Fruit fly (Drosophila melanogaster) whole organism, embryonic: ENCODE measurements around the gene tra.

Experiments used
- Awh ChIP-seq: fragments of 200-800 bp; sonication (Bioruptor generic); IDR thresholded peaks from 2 replicates; pipeline ENCODE4, ENCODE4 v1.3.6; 2022; ENCODE audit warnings: missing biosample characterization, missing genetic modification characterization
- B-H2 ChIP-seq: fragments of 200-800 bp; sonication (Bioruptor generic); optimal IDR thresholded peaks from 2 replicates; lab custom pipeline; 2018; ENCODE audit warnings: missing biosample characterization, mild to moderate bottlenecking, missing genetic modification characterization
- Bdp1 ChIP-seq: fragments of 200-800 bp; sonication (Bioruptor generic); optimal IDR thresholded peaks from 3 replicates; lab custom pipeline; 2016; ENCODE audit warnings: missing biosample characterization, missing genetic modification characterization
- CG12391 ChIP-seq: fragments of 200-800 bp; sonication (Bioruptor generic); optimal IDR thresholded peaks from 3 replicates; lab custom pipeline; 2018; ENCODE audit warnings: missing biosample characterization, mild to moderate bottlenecking, missing genetic modification characterization, moderate library complexity
- CG13123 ChIP-seq: fragments of 200-800 bp; sonication (Bioruptor generic); optimal IDR thresholded peaks from 2 replicates; lab custom pipeline; 2016; ENCODE audit warnings: missing biosample characterization, missing genetic modification characterization
- CG13296 ChIP-seq: fragments of 200-800 bp; sonication (Bioruptor generic); optimal IDR thresholded peaks from 3 replicates; lab custom pipeline; 2018; ENCODE audit warnings: missing biosample characterization, mild to moderate bottlenecking, missing genetic modification characterization
- CG14667 ChIP-seq: fragments of 200-800 bp; sonication (Bioruptor generic); IDR thresholded peaks from 2 replicates; pipeline ENCODE4 v1.3.6; 2022; ENCODE audit warnings: missing biosample characterization, missing genetic modification characterization
- CG1603 ChIP-seq: fragments of 200-800 bp; sonication (Bioruptor generic); optimal IDR thresholded peaks from 2 replicates; lab custom pipeline; 2019; ENCODE audit warnings: missing biosample characterization, mild to moderate bottlenecking, missing genetic modification characterization, moderate library complexity
- CG16779 ChIP-seq: fragments of 200-800 bp; sonication (Bioruptor generic); IDR thresholded peaks from 2 replicates; pipeline ENCODE4 v1.3.6; 2022; ENCODE audit warnings: missing biosample characterization, missing genetic modification characterization
- CG17328 ChIP-seq: fragments of 200-800 bp; sonication (Bioruptor generic); IDR thresholded peaks from 2 replicates; pipeline ENCODE4 v1.3.6; 2022; ENCODE audit warnings: missing biosample characterization, missing genetic modification characterization
- CG18619 ChIP-seq: fragments of 200-800 bp; sonication (Bioruptor generic); optimal IDR thresholded peaks from 3 replicates; lab custom pipeline; 2017; ENCODE audit warnings: missing biosample characterization, mild to moderate bottlenecking, missing genetic modification characterization
- CG2129 ChIP-seq: fragments of 200-800 bp; sonication (Bioruptor generic); IDR thresholded peaks from 2 replicates; pipeline ENCODE4 v1.3.6; 2022; ENCODE audit warnings: missing biosample characterization, missing genetic modification characterization; ENCODE audit not compliant: partially characterized antibody
- CG31365 ChIP-seq: fragments of 200-800 bp; sonication (Bioruptor generic); optimal IDR thresholded peaks from 2 replicates; lab custom pipeline; 2018; ENCODE audit warnings: missing biosample characterization, mild to moderate bottlenecking, missing genetic modification characterization
- CG3281 ChIP-seq: fragments of 200-800 bp; sonication (Bioruptor generic); optimal IDR thresholded peaks from 3 replicates; lab custom pipeline; 2017; ENCODE audit warnings: missing biosample characterization, mild to moderate bottlenecking, missing genetic modification characterization
- CG6254 ChIP-seq: fragments of 200-800 bp; sonication (Bioruptor generic); optimal IDR thresholded peaks from 3 replicates; lab custom pipeline; 2017; ENCODE audit warnings: mild to moderate bottlenecking, missing biosample characterization, missing genetic modification reagents, missing genetic modification characterization
- CG8290 ChIP-seq, 3 experiments: fragments of 200-800 bp; sonication (Bioruptor generic); optimal IDR thresholded peaks; 2 replicates each; lab custom pipeline; 2016 to 2019; ENCODE audit warnings: missing biosample characterization in 3 of 3, missing genetic modification characterization in 3 of 3, mild to moderate bottlenecking in 2 of 3, moderate library complexity in 1 of 3
- CG8944 ChIP-seq: fragments of 200-800 bp; sonication (Bioruptor generic); optimal IDR thresholded peaks from 3 replicates; lab custom pipeline; 2016; ENCODE audit warnings: missing biosample characterization, missing genetic modification characterization
- CG9727 ChIP-seq: fragments of 200-800 bp; sonication (Bioruptor generic); optimal IDR thresholded peaks from 3 replicates; lab custom pipeline; 2017; ENCODE audit warnings: missing biosample characterization, mild to moderate bottlenecking, missing genetic modification characterization
- Camta ChIP-seq: fragments of 200-800 bp; sonication (Bioruptor generic); optimal IDR thresholded peaks from 2 replicates; lab custom pipeline; 2016; ENCODE audit warnings: missing biosample characterization, missing genetic modification characterization
- Dad ChIP-seq: fragments of 200-800 bp; sonication (Bioruptor generic); optimal IDR thresholded peaks from 3 replicates; lab custom pipeline; 2016; ENCODE audit warnings: missing biosample characterization, missing genetic modification characterization
- Dll ChIP-seq: fragments of 200-800 bp; sonication (Bioruptor generic); IDR thresholded peaks from 4 replicates; pipeline ENCODE4 v1.3.6; 2022; ENCODE audit warnings: missing biosample characterization, missing genetic modification characterization; ENCODE audit not compliant: partially characterized antibody
- Dref ChIP-seq: fragments of 200-800 bp; sonication (Bioruptor generic); IDR thresholded peaks from 2 replicates; pipeline ENCODE4 v1.3.6; 2022; ENCODE audit warnings: missing biosample characterization, missing genetic modification characterization
- E2f1 ChIP-seq: fragments of 200-800 bp; sonication (Bioruptor generic); IDR thresholded peaks from 2 replicates; pipeline ENCODE4 v1.3.6; 2022; ENCODE audit warnings: missing biosample characterization, missing genetic modification characterization
- Fer3 ChIP-seq: fragments of 200-800 bp; sonication (Bioruptor generic); optimal IDR thresholded peaks from 2 replicates; lab custom pipeline; 2018; ENCODE audit warnings: missing biosample characterization, mild to moderate bottlenecking, missing genetic modification characterization, moderate library complexity
- HmgD ChIP-seq: fragments of 200-800 bp; sonication (Bioruptor generic); optimal IDR thresholded peaks from 3 replicates; lab custom pipeline; 2016; ENCODE audit warnings: missing biosample characterization, missing genetic modification characterization
- Hr3 ChIP-seq: fragments of 200-800 bp; sonication (Bioruptor generic); optimal IDR thresholded peaks from 3 replicates; lab custom pipeline; 2016; ENCODE audit warnings: missing biosample characterization, missing genetic modification characterization
- Xbp1 ChIP-seq: fragments of 200-800 bp; sonication (Bioruptor generic); optimal IDR thresholded peaks from 3 replicates; lab custom pipeline; 2016; ENCODE audit warnings: missing biosample characterization, mild to moderate bottlenecking, missing genetic modification characterization
- al ChIP-seq: fragments of 200-800 bp; sonication (Bioruptor generic); IDR thresholded peaks from 2 replicates; pipeline ENCODE4 v1.3.6; 2022; ENCODE audit warnings: missing biosample characterization, missing genetic modification characterization
- ash1 ChIP-seq: fragments of 200-800 bp; sonication (Bioruptor generic); optimal IDR thresholded peaks from 2 replicates; lab custom pipeline; 2018; ENCODE audit warnings: missing biosample characterization, mild to moderate bottlenecking, missing genetic modification characterization
- az2 ChIP-seq: fragments of 200-800 bp; sonication (Bioruptor generic); optimal IDR thresholded peaks from 3 replicates; lab custom pipeline; 2016; ENCODE audit warnings: missing biosample characterization, missing genetic modification characterization
- bsh ChIP-seq, 2 experiments: fragments of 200-800 bp; sonication (Bioruptor generic); optimal IDR thresholded peaks; 2 replicates each; lab custom pipeline; 2017 to 2018; ENCODE audit warnings: mild to moderate bottlenecking in 2 of 2, missing biosample characterization in 2 of 2, missing genetic modification characterization in 2 of 2, moderate library complexity in 1 of 2
- chif ChIP-seq, 2 experiments: fragments of 200-800 bp; sonication (Bioruptor generic); optimal IDR thresholded peaks; 3 replicates each; lab custom pipeline; 2016; ENCODE audit warnings: missing biosample characterization in 2 of 2, missing genetic modification characterization in 2 of 2
- chm ChIP-seq: fragments of 200-800 bp; sonication (Bioruptor generic); IDR thresholded peaks from 2 replicates; pipeline ENCODE4 v1.3.6; 2022; ENCODE audit warnings: missing biosample characterization, missing genetic modification characterization
- ci ChIP-seq: fragments of 200-800 bp; sonication (Bioruptor generic); IDR thresholded peaks from 3 replicates; pipeline ENCODE4 v1.3.6; 2022; ENCODE audit warnings: missing biosample characterization, missing genetic modification characterization
- croc ChIP-seq: fragments of 200-800 bp; sonication (Bioruptor generic); conservative IDR thresholded peaks from 3 replicates; pipeline ENCODE4 v1.3.6; 2022; ENCODE audit warnings: missing biosample characterization, missing genetic modification characterization
- dm ChIP-seq: fragments of 200-800 bp; sonication (Bioruptor generic); optimal IDR thresholded peaks from 3 replicates; lab custom pipeline; 2016; ENCODE audit warnings: missing biosample characterization, missing genetic modification characterization
- fd3F ChIP-seq: fragments of 200-800 bp; sonication (Bioruptor generic); optimal IDR thresholded peaks from 2 replicates; lab custom pipeline; 2018; ENCODE audit warnings: missing biosample characterization, mild to moderate bottlenecking, missing genetic modification characterization, moderate library complexity
- jing ChIP-seq: fragments of 200-800 bp; sonication (Bioruptor generic); optimal IDR thresholded peaks from 2 replicates; lab custom pipeline; 2018; ENCODE audit warnings: missing biosample characterization, mild to moderate bottlenecking, missing genetic modification characterization
- ken ChIP-seq: fragments of 200-800 bp; sonication (Bioruptor generic); IDR thresholded peaks from 3 replicates; pipeline ENCODE4 v1.3.6; 2022; ENCODE audit warnings: missing biosample characterization, missing genetic modification characterization
- pb ChIP-seq: fragments of 200-800 bp; sonication (Bioruptor generic); optimal IDR thresholded peaks from 3 replicates; lab custom pipeline; 2016; ENCODE audit warnings: missing biosample characterization, missing genetic modification characterization
- phol ChIP-seq: fragments of 200-800 bp; sonication (Bioruptor generic); optimal IDR thresholded peaks from 3 replicates; lab custom pipeline; 2018; ENCODE audit warnings: missing biosample characterization, mild to moderate bottlenecking, missing genetic modification characterization, moderate library complexity
- pzg ChIP-seq: fragments of 200-800 bp; sonication (Bioruptor generic); optimal IDR thresholded peaks from 3 replicates; lab custom pipeline; 2018; ENCODE audit warnings: missing biosample characterization, mild to moderate bottlenecking, missing genetic modification characterization, moderate library complexity
- rib ChIP-seq: fragments of 200-800 bp; sonication (Bioruptor generic); IDR thresholded peaks from 2 replicates; pipeline ENCODE4 v1.3.6; 2022; ENCODE audit warnings: missing biosample characterization, missing genetic modification characterization
- scrt ChIP-seq: fragments of 200-800 bp; sonication (Bioruptor generic); optimal IDR thresholded peaks from 2 replicates; lab custom pipeline; 2018; ENCODE audit warnings: missing biosample characterization, mild to moderate bottlenecking, missing genetic modification characterization, moderate library complexity
- shn ChIP-seq: fragments of 200-800 bp; sonication (Bioruptor generic); optimal IDR thresholded peaks from 3 replicates; lab custom pipeline; 2016; ENCODE audit warnings: missing biosample characterization, missing genetic modification characterization
- slou ChIP-seq: fragments of 200-800 bp; sonication (Bioruptor generic); optimal IDR thresholded peaks from 3 replicates; lab custom pipeline; 2016; ENCODE audit warnings: missing biosample characterization, missing genetic modification characterization
- slp2 ChIP-seq: fragments of 200-800 bp; sonication (Bioruptor generic); optimal IDR thresholded peaks from 2 replicates; lab custom pipeline; 2016; ENCODE audit warnings: missing biosample characterization, missing genetic modification characterization
- sug ChIP-seq: fragments of 200-800 bp; optimal IDR thresholded peaks from 2 replicates; lab custom pipeline; 2019; ENCODE audit warnings: missing biosample characterization, mild to moderate bottlenecking, missing genetic modification characterization, moderate library complexity
- tgo ChIP-seq: fragments of 200-800 bp; sonication (Bioruptor generic); IDR thresholded peaks from 3 replicates; pipeline ENCODE4 v1.3.6; 2022; ENCODE audit warnings: missing biosample characterization, missing genetic modification characterization
- tin ChIP-seq: fragments of 200-800 bp; sonication (Bioruptor generic); optimal IDR thresholded peaks from 3 replicates; lab custom pipeline; 2016; ENCODE audit warnings: missing biosample characterization, missing genetic modification characterization

Gene tra

dm6 chr3L:16582678-16583315 is 8.1 kb downstream of the tra start, which contains the start of gene Rpn12 (continued):
- TF ChIP-seq CG8290 (GFP tag; optimal IDR thresholded peaks at IDR 0.05; lab: Kevin White, UChicago) (peak; percentile 28), CG8290 (tag; optimal IDR thresholded peaks at IDR 0.05; lab: Kevin White, UChicago) (peak in 1 of 2 experiments; percentile 52), croc (GFP tag; lab: Robert Waterston, UW) (no peak), CG9727 (GFP tag; lab: Kevin White, UChicago) (peak; percentile 4), Awh (GFP tag; lab: Robert Waterston, UW) (no peak), tgo (GFP tag; lab: Robert Waterston, UW) (no peak), CG18619 (GFP tag; lab: Kevin White, UChicago) (no peak), Bdp1 (GFP tag; lab: Kevin White, UChicago) (no peak), Xbp1 (GFP tag; lab: Kevin White, UChicago) (peak; percentile 35), Hr3 (peak; percentile 5), pb (GFP tag; lab: Kevin White, UChicago) (no peak), Fer3 (tag; lab: Kevin White, UChicago) (peak; percentile 19), bsh (GFP tag; optimal IDR thresholded peaks at IDR 0.05; lab: Kevin White, UChicago) (peak in 1 of 2 experiments; percentile 1), chif (GFP tag; optimal IDR thresholded peaks at IDR 0.05; lab: Kevin White, UChicago) (no peak), CG6254 (GFP tag; lab: Kevin White, UChicago) (no peak), jing (GFP tag; lab: Kevin White, UChicago) (no peak), CG14667 (GFP tag; lab: Robert Waterston, UW) (no peak), chm (GFP tag; lab: Robert Waterston, UW) (no peak), Dll (GFP tag; lab: Robert Waterston, UW) (peak; percentile 88), sug (peak; percentile 38), CG17328 (GFP tag; lab: Robert Waterston, UW) (no peak), fd3F (GFP tag; lab: Kevin White, UChicago) (no peak), CG2129 (GFP tag; lab: Robert Waterston, UW) (peak; percentile 72; the same call in 1 of the 2 replicates), tin (GFP tag; lab: Kevin White, UChicago) (peak; percentile 5), dm (GFP tag; lab: Kevin White, UChicago) (peak; percentile 31), CG13123 (GFP tag; lab: Kevin White, UChicago) (no peak), ash1 (no peak), Dref (GFP tag; lab: Robert Waterston, UW) (peak; percentile 88), al (peak; percentile 15; the same call in 1 of the 2 replicates), CG8944 (GFP tag; lab: Kevin White, UChicago) (no peak), CG1603 (tag; lab: Kevin White, UChicago) (peak; percentile 50), B-H2 (GFP tag; lab: Kevin White, UChicago) (peak; percentile 34), slp2 (GFP tag; lab: Kevin White, UChicago) (peak; percentile 37), scrt (GFP tag; lab: Kevin White, UChicago) (no peak), CG13296 (GFP tag; lab: Kevin White, UChicago) (peak; percentile 60), CG31365 (tag; lab: Kevin White, UChicago) (no peak), CG3281 (GFP tag; lab: Kevin White, UChicago) (peak; percentile 20), Camta (GFP tag; lab: Kevin White, UChicago) (peak; percentile 10), CG12391 (tag; lab: Kevin White, UChicago) (peak; percentile 57), E2f1 (GFP tag; lab: Robert Waterston, UW) (no peak), rib (0 out of 2 replicates have a peak, but pooled peaks have one; percentile 21), slou (GFP tag; lab: Kevin White, UChicago) (no peak), az2 (GFP tag; lab: Kevin White, UChicago) (no peak), HmgD (GFP tag; lab: Kevin White, UChicago) (no peak), CG16779 (GFP tag; lab: Robert Waterston, UW) (no peak), ken (GFP tag; lab: Robert Waterston, UW) (no peak), Dad (GFP tag; lab: Kevin White, UChicago) (no peak), phol (tag; lab: Kevin White, UChicago) (peak; percentile 44), shn (GFP tag; lab: Kevin White, UChicago) (no peak), pzg (peak; percentile 58), ci (no peak)
